Worm (Caenorhabditis elegans) whole organism, dauer: ENCODE data around the gene pdfr-1.

Source experiments
- unc-62 ChIP-seq: sonication (generic microtip); optimal IDR thresholded peaks from 2 replicates; lab custom pipeline; 2017; ENCODE audit warnings: missing biosample characterization, missing genetic modification reagents, missing genetic modification characterization

The pdfr-1 gene

ce11 chrIII:6619952-6620351 is 31.9 kb downstream of the pdfr-1 start, which contains the start of gene C13B9.2:
Gene C13B9.2, plus strand, starts transcription at chrIII:6620252.
- no peak for TF ChIP-seq unc-62 (GFP tag; lab: Kevin White, UChicago)

- TF ChIP-seq unc-62 (GFP tag; lab: Kevin White, UChicago): no peak
Measured at ce11 chrIII:6615064-6615463, 36.8 kb downstream of the pdfr-1 start, which contains the start of gene cmtr-2. Gene cmtr-2, plus strand, starts transcription at chrIII:6615414.

ce11 chrIII:6612282-6612681 is 39.6 kb downstream of the pdfr-1 start, which contains the start of gene ctsa-4.2:
Gene ctsa-4.2, plus strand, starts transcription at chrIII:6612528.
- no peak for TF ChIP-seq unc-62 (GFP tag; lab: Kevin White, UChicago)

- no peak for TF ChIP-seq unc-62 (GFP tag; lab: Kevin White, UChicago)
Measured at ce11 chrIII:6610522-6610921, 41.4 kb downstream of the pdfr-1 start, which contains the start of gene srh-40. Gene srh-40, plus strand, starts transcription at chrIII:6610822.

- TF ChIP-seq unc-62 (GFP tag; lab: Kevin White, UChicago): no peak
Measured at ce11 chrIII:6608101-6608672, 43.7 kb downstream of the pdfr-1 start, which contains the start of the genes mdh-2 and F20H11.4. Gene mdh-2, minus strand, starts transcription at chrIII:6608106. Gene F20H11.4, plus strand, starts transcription at chrIII:6608622.

ce11 chrIII:6607646-6608045 is 44.2 kb downstream of the pdfr-1 start:
- no peak for TF ChIP-seq unc-62 (GFP tag; lab: Kevin White, UChicago)

ce11 chrIII:6607067-6607466 is 44.8 kb downstream of the pdfr-1 start:
- no peak for TF ChIP-seq unc-62 (GFP tag; lab: Kevin White, UChicago)

ce11 chrIII:6606641-6607040 is 45.2 kb downstream of the pdfr-1 start:
- no peak for TF ChIP-seq unc-62 (GFP tag; lab: Kevin White, UChicago)

ce11 chrIII:6606022-6606467 is 45.8 kb downstream of the pdfr-1 start:
- no peak for TF ChIP-seq unc-62 (GFP tag; lab: Kevin White, UChicago)

- no peak for TF ChIP-seq unc-62 (GFP tag; lab: Kevin White, UChicago)
Measured at ce11 chrIII:6605442-6605992, 46.4 kb downstream of the pdfr-1 start.

ce11 chrIII:6604317-6604716 is 47.6 kb downstream of the pdfr-1 start:
- TF ChIP-seq unc-62 (GFP tag; lab: Kevin White, UChicago): no peak

ce11 chrIII:6603185-6603584 is 48.7 kb downstream of the pdfr-1 start:
- TF ChIP-seq unc-62 (GFP tag; lab: Kevin White, UChicago): no peak

ce11 chrIII:6601073-6601472 is 50.8 kb downstream of the pdfr-1 start, which contains the start of gene let-765:
Gene let-765, minus strand, starts transcription at chrIII:6601173.
- TF ChIP-seq unc-62 (GFP tag; lab: Kevin White, UChicago): no peak

- TF ChIP-seq unc-62 (GFP tag; lab: Kevin White, UChicago): no peak
Measured at ce11 chrIII:6594069-6594468, 57.8 kb downstream of the pdfr-1 start.

- TF ChIP-seq unc-62 (GFP tag; lab: Kevin White, UChicago): no peak
Measured at ce11 chrIII:6592075-6592474, 59.8 kb downstream of the pdfr-1 start, which contains the start of gene F20H11.1. Gene F20H11.1, minus strand, starts transcription at chrIII:6592175.

ce11 chrIII:6589499-6589898 is 62.4 kb downstream of the pdfr-1 start:
- no peak for TF ChIP-seq unc-62 (GFP tag; lab: Kevin White, UChicago)

- TF ChIP-seq unc-62 (GFP tag; lab: Kevin White, UChicago): no peak
Measured at ce11 chrIII:6587564-6587963, 64.3 kb downstream of the pdfr-1 start, which contains the start of gene ddo-3. Gene ddo-3, plus strand, starts transcription at chrIII:6587864.
